Worm (Caenorhabditis elegans) whole organism, L1 larva: ENCODE data around the gene cest-10.

Source experiments
- C04F5.9 ChIP-seq: sonication (generic microtip); optimal IDR thresholded peaks from 2 replicates; lab custom pipeline; 2016; ENCODE audit warnings: missing genetic modification characterization, missing compliant biosample characterization
- aha-1 ChIP-seq: fragments of 150-350 bp; optimal IDR thresholded peaks from 2 replicates; lab custom pipeline; 2014; ENCODE audit warnings: missing biosample characterization, missing genetic modification characterization
- alr-1 ChIP-seq: fragments of 200-800 bp; sonication (Bioruptor generic); optimal IDR thresholded peaks from 2 replicates; lab custom pipeline; 2018; ENCODE audit warnings: borderline replicate concordance, mild to moderate bottlenecking, missing genetic modification characterization, missing compliant biosample characterization
- ceh-8 ChIP-seq: fragments of 200-800 bp; sonication (Bioruptor generic); optimal IDR thresholded peaks from 2 replicates; lab custom pipeline; 2018; ENCODE audit warnings: mild to moderate bottlenecking, missing genetic modification characterization, moderate library complexity, missing compliant biosample characterization
- ceh-82 ChIP-seq, 3 experiments: fragments of 150-350 bp in 1 of 3; sonication (generic microtip) in 2 of 3; optimal IDR thresholded peaks; 2 replicates each; lab custom pipeline; 2014 to 2017; ENCODE audit warnings: missing biosample characterization in 3 of 3, missing genetic modification characterization in 3 of 3
- ceh-88 ChIP-seq: fragments of 200-800 bp; sonication (Bioruptor generic); IDR thresholded peaks from 2 replicates; pipeline ENCODE4 v1.3.6; 2022; ENCODE audit warnings: missing genetic modification characterization, missing compliant biosample characterization
- ceh-90 ChIP-seq: sonication (generic microtip); optimal IDR thresholded peaks from 2 replicates; lab custom pipeline; 2016; ENCODE audit warnings: missing genetic modification characterization, missing compliant biosample characterization
- efl-1 ChIP-seq, 4 experiments: fragments of 150-350 bp; optimal IDR thresholded peaks in 3 of 4; peaks in 1 of 4; 1 replicate in 1 of 4; 2 replicates in 3 of 4; lab custom pipeline; 2014; ENCODE audit warnings: missing biosample characterization in 2 of 4, missing genetic modification characterization in 2 of 4, missing genetic modification reagents in 2 of 4
- egl-13 ChIP-seq: sonication (generic microtip); optimal IDR thresholded peaks from 2 replicates; lab custom pipeline; 2016; ENCODE audit warnings: missing genotype, missing genetic modification reagents, missing genetic modification characterization, missing compliant biosample characterization
- egl-27 ChIP-seq, 2 experiments: fragments of 150-350 bp in 1 of 2; sonication (generic microtip); optimal IDR thresholded peaks; 3 replicates each; lab custom pipeline; 2017 to 2018; ENCODE audit warnings: missing biosample characterization in 2 of 2, missing genetic modification characterization in 2 of 2, missing genetic modification reagents in 2 of 2
- elt-2 ChIP-seq: sonication (generic microtip); optimal IDR thresholded peaks from 2 replicates; lab custom pipeline; 2016; ENCODE audit warnings: missing genetic modification characterization, mild to moderate bottlenecking, inconsistent platforms, missing compliant biosample characterization, missing genetic modification reagents
- elt-3 ChIP-seq, 6 experiments: fragments of 150-350 bp in 1 of 6; sonication (generic microtip); optimal IDR thresholded peaks; 2 replicates each; lab custom pipeline; 2017 to 2018; ENCODE audit warnings: missing biosample characterization in 6 of 6, missing genetic modification characterization in 6 of 6, inconsistent platforms in 1 of 6
- fkh-10 ChIP-seq: sonication (generic microtip); optimal IDR thresholded peaks from 2 replicates; lab custom pipeline; 2017; ENCODE audit warnings: missing biosample characterization, missing genetic modification reagents, missing genetic modification characterization
- fos-1 ChIP-seq: fragments of 150-350 bp; optimal IDR thresholded peaks from 2 replicates; lab custom pipeline; 2014; ENCODE audit warnings: missing biosample characterization, missing genetic modification characterization
- grh-1 ChIP-seq: fragments of 200-800 bp; sonication (Bioruptor generic); IDR thresholded peaks from 2 replicates; pipeline ENCODE4 v1.3.6; 2022; ENCODE audit warnings: missing genetic modification reagents, missing genetic modification characterization, missing compliant biosample characterization
- isw-1 ChIP-seq: fragments of 200-800 bp; sonication (Bioruptor generic); IDR thresholded peaks from 2 replicates; pipeline ENCODE4 v1.3.6; 2022; ENCODE audit warnings: missing genetic modification characterization, missing compliant biosample characterization
- jun-1 ChIP-seq: fragments of 150-350 bp; optimal IDR thresholded peaks from 2 replicates; lab custom pipeline; 2014; ENCODE audit warnings: missing biosample characterization, missing genetic modification reagents, missing genetic modification characterization
- lin-13 ChIP-seq: fragments of 150-350 bp; optimal IDR thresholded peaks from 2 replicates; lab custom pipeline; 2014; ENCODE audit warnings: missing biosample characterization, missing genetic modification reagents, missing genetic modification characterization
- lin-14 ChIP-seq: fragments of 200-800 bp; sonication (Bioruptor generic); optimal IDR thresholded peaks from 2 replicates; lab custom pipeline; 2018; ENCODE audit warnings: mild to moderate bottlenecking, missing genetic modification characterization, moderate library complexity, missing compliant biosample characterization
- lin-39 ChIP-seq: fragments of 150-350 bp; optimal IDR thresholded peaks from 2 replicates; lab custom pipeline; 2014; ENCODE audit warnings: missing biosample characterization, missing genetic modification reagents, missing genetic modification characterization
- lir-3 ChIP-seq: sonication (generic microtip); optimal IDR thresholded peaks from 2 replicates; lab custom pipeline; 2016; ENCODE audit warnings: mild to moderate bottlenecking, missing genetic modification characterization, moderate library complexity, missing compliant biosample characterization; ENCODE audit not compliant: poor library complexity
- lsy-2 ChIP-seq, 2 experiments: fragments of 150-350 bp; optimal IDR thresholded peaks; 2 replicates each; lab custom pipeline; 2014; ENCODE audit warnings: missing biosample characterization in 2 of 2, missing genetic modification characterization in 2 of 2
- mef-2 ChIP-seq: fragments of 150-350 bp; optimal IDR thresholded peaks from 2 replicates; lab custom pipeline; 2014; ENCODE audit warnings: missing biosample characterization, missing genetic modification characterization
- nhr-11 ChIP-seq: fragments of 150-350 bp; optimal IDR thresholded peaks from 2 replicates; lab custom pipeline; 2014; ENCODE audit warnings: missing biosample characterization, missing genetic modification characterization
- nhr-19 ChIP-seq: fragments of 200-800 bp; sonication (Bioruptor generic); conservative IDR thresholded peaks from 2 replicates; pipeline ENCODE4 v1.3.6; 2022; ENCODE audit warnings: missing genetic modification characterization, missing compliant biosample characterization
- nhr-20 ChIP-seq: sonication (generic microtip); optimal IDR thresholded peaks from 2 replicates; lab custom pipeline; 2016; ENCODE audit warnings: mild to moderate bottlenecking, missing genetic modification characterization, missing compliant biosample characterization
- nhr-28 ChIP-seq: fragments of 150-350 bp; optimal IDR thresholded peaks from 2 replicates; lab custom pipeline; 2014; ENCODE audit warnings: missing biosample characterization, missing genetic modification characterization
- nhr-47 ChIP-seq: sonication (generic microtip); optimal IDR thresholded peaks from 2 replicates; lab custom pipeline; 2016; ENCODE audit warnings: mild to moderate bottlenecking, missing genetic modification characterization, moderate library complexity, missing compliant biosample characterization
- nhr-71 ChIP-seq: sonication (generic microtip); optimal IDR thresholded peaks from 2 replicates; lab custom pipeline; 2016; ENCODE audit warnings: mild to moderate bottlenecking, missing genetic modification characterization, moderate library complexity, missing compliant biosample characterization
- nhr-85 ChIP-seq: sonication (generic microtip); peaks from one replicate; lab custom pipeline; 2016; ENCODE audit warnings: missing genetic modification characterization, inconsistent platforms, missing compliant biosample characterization
- nhr-90 ChIP-seq: sonication (generic microtip); optimal IDR thresholded peaks from 2 replicates; lab custom pipeline; 2016; ENCODE audit warnings: mild to moderate bottlenecking, missing genetic modification characterization, missing compliant biosample characterization; ENCODE audit not compliant: poor library complexity
- pag-3 ChIP-seq: sonication (generic microtip); optimal IDR thresholded peaks from 2 replicates; lab custom pipeline; 2017; ENCODE audit warnings: missing genetic modification characterization, mild to moderate bottlenecking, missing compliant biosample characterization, antibody characterized with exemption, borderline replicate concordance; ENCODE audit not compliant: insufficient read depth
- snu-23 ChIP-seq: sonication (generic microtip); optimal IDR thresholded peaks from 2 replicates; lab custom pipeline; 2016; ENCODE audit warnings: missing genetic modification characterization, missing compliant biosample characterization
- sox-4 ChIP-seq: sonication (generic microtip); optimal IDR thresholded peaks from 2 replicates; lab custom pipeline; 2016; ENCODE audit warnings: missing genetic modification characterization, missing compliant biosample characterization
- sptf-1 ChIP-seq: fragments of 150-350 bp; optimal IDR thresholded peaks from 2 replicates; lab custom pipeline; 2014; ENCODE audit warnings: missing biosample characterization, missing genetic modification characterization
- tbx-2 ChIP-seq: sonication (generic microtip); optimal IDR thresholded peaks from 2 replicates; lab custom pipeline; 2016; ENCODE audit warnings: missing genetic modification characterization, missing compliant biosample characterization
- tlp-1 ChIP-seq: fragments of 150-350 bp; optimal IDR thresholded peaks from 2 replicates; lab custom pipeline; 2014; ENCODE audit warnings: missing biosample characterization, missing genetic modification characterization
- unc-130 ChIP-seq: fragments of 150-350 bp; optimal IDR thresholded peaks from 2 replicates; lab custom pipeline; 2017; ENCODE audit warnings: missing biosample characterization, missing genetic modification characterization, inconsistent platforms
- unc-62 ChIP-seq: fragments of 150-350 bp; optimal IDR thresholded peaks from 2 replicates; lab custom pipeline; 2014; ENCODE audit warnings: missing biosample characterization, missing genetic modification reagents, missing genetic modification characterization
- unc-98 ChIP-seq: fragments of 200-800 bp; sonication (Bioruptor generic); IDR thresholded peaks from 2 replicates; pipeline ENCODE4 v1.3.6; 2022; ENCODE audit warnings: missing genetic modification characterization, missing compliant biosample characterization
- zag-1 ChIP-seq: fragments of 150-350 bp; optimal IDR thresholded peaks from 2 replicates; lab custom pipeline; 2014; ENCODE audit warnings: missing biosample characterization, missing genetic modification characterization
- zip-4 ChIP-seq: fragments of 200-800 bp; sonication (Bioruptor generic); optimal IDR thresholded peaks from 2 replicates; lab custom pipeline; 2018; ENCODE audit warnings: mild to moderate bottlenecking, missing genetic modification characterization, moderate library complexity, missing compliant biosample characterization

The cest-10 gene

DNA sequence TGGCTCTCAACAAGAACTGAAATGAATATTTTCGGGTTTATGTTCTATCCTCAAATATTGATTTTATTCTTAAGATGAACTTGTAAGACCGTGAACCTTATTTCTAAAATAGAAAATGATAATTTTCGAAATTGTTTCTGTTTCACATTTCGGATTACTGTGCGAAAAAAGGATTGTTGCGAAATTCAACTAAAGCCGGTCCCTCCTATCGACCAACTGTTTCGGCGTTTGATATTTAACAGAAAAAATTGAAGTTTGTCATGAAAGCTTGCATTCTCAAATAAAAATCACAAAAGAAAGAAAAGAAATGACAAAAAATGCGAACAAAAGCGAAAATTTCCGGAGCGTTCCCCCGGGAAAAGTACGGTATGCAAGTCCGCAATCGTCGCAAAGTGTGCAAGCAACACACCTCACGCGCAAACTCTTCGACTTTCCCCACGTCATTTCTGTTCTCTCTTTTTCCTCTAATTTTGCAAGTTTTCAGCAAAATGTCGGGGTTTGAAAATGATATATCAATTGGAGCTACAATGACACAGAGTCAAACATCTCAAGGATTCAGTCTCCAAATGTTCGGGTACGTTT is 31.2 kb upstream of the cest-10 start, which contains the start of gene C34D4.4 (continued):
- no peak for TF ChIP-seq sptf-1 (tag; lab: Kevin White, UChicago)
- TF ChIP-seq egl-13 (tag; lab: Kevin White, UChicago): no peak
- peak; percentile 36 for TF ChIP-seq nhr-71 (tag; lab: Kevin White, UChicago)
- TF ChIP-seq grh-1: no peak
- TF ChIP-seq nhr-11 (tag; lab: Kevin White, UChicago): no peak
- TF ChIP-seq nhr-47 (tag; lab: Kevin White, UChicago): peak; percentile 45
- TF ChIP-seq ceh-8 (GFP tag; lab: Kevin White, UChicago): no peak
- peak; percentile 53 for TF ChIP-seq lin-14 (GFP tag; lab: Kevin White, UChicago)
- TF ChIP-seq lin-39: no peak
- no peak for TF ChIP-seq sox-4 (tag; lab: Kevin White, UChicago)
- TF ChIP-seq pag-3 (tag; lab: Kevin White, UChicago): no peak
- no peak for TF ChIP-seq egl-27 (tag; optimal IDR thresholded peaks at IDR 0.05; lab: Kevin White, UChicago)
- TF ChIP-seq tlp-1 (tag; lab: Kevin White, UChicago): no peak
- TF ChIP-seq isw-1 (GFP tag; lab: Robert Waterston, UW): peak; percentile 17; the same call in 1 of the 2 replicates
- peak; percentile 47 for TF ChIP-seq snu-23
- no peak for TF ChIP-seq ceh-88 (GFP tag; lab: Robert Waterston, UW)
- TF ChIP-seq alr-1: no peak
- TF ChIP-seq aha-1: no peak
- TF ChIP-seq nhr-20 (tag; lab: Kevin White, UChicago): peak; percentile 14
- no peak for TF ChIP-seq fos-1 (tag; lab: Kevin White, UChicago)
- TF ChIP-seq elt-3 (tag; optimal IDR thresholded peaks at IDR 0.05; lab: Kevin White, UChicago): no peak
- no peak for TF ChIP-seq nhr-90
- TF ChIP-seq fkh-10 (GFP tag; lab: Kevin White, UChicago): no peak
- no peak for TF ChIP-seq ceh-90 (tag; lab: Kevin White, UChicago)
- TF ChIP-seq lir-3 (tag; lab: Kevin White, UChicago): no peak
- no peak for TF ChIP-seq nhr-19 (GFP tag; lab: Robert Waterston, UW)
- no peak for TF ChIP-seq mef-2 (tag; lab: Kevin White, UChicago)
- TF ChIP-seq nhr-85: no peak
- peak; percentile 15 for TF ChIP-seq lin-13 (GFP tag; lab: Kevin White, UChicago)
- peak; percentile 61 for TF ChIP-seq zip-4 (GFP tag; lab: Kevin White, UChicago)

DNA sequence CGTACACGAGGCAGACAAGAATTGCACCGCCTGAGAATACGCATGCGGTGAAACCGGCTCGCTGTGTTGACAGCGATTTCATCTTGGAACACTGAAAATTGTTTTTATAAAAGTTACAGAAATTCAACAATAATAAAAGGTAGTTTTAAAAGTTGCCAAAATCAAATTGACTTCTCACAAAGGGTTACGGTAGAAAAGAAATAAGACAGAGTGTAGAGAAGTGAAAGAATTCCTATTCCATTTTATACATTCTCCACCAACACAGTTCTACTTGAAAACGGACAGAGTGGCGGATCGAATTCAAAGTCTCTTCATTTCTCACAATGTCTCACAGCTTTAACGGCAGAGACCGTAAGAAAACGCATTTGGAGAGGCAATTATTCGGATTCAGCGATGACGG is 27.9 kb upstream of the cest-10 start, which contains the start of gene col-113:
col-113 (minus strand) TSS at position 101 of the 400 bp plus-strand sequence.
- TF ChIP-seq nhr-28 (tag; lab: Kevin White, UChicago): no peak
- TF ChIP-seq tbx-2 (tag; lab: Kevin White, UChicago): no peak
- no peak for TF ChIP-seq nhr-90
- peak; percentile 55 for TF ChIP-seq nhr-85
- no peak for TF ChIP-seq efl-1 (optimal IDR thresholded peaks at IDR 0.05; lab: Kevin White, UChicago)
- no peak for TF ChIP-seq efl-1 (GFP tag; optimal IDR thresholded peaks at IDR 0.05 in 1 of 2; lab: Kevin White, UChicago)
- TF ChIP-seq unc-130 (tag; lab: Kevin White, UChicago): no peak
- no peak for TF ChIP-seq jun-1

- TF ChIP-seq lsy-2 (tag; optimal IDR thresholded peaks at IDR 0.05; lab: Kevin White, UChicago) (no peak), elt-2 (tag; lab: Kevin White, UChicago) (no peak), snu-23 (no peak), sptf-1 (tag; lab: Kevin White, UChicago) (no peak), elt-3 (tag; optimal IDR thresholded peaks at IDR 0.05; lab: Kevin White, UChicago) (no peak), C04F5.9 (no peak), lin-39 (no peak), nhr-47 (tag; lab: Kevin White, UChicago) (no peak), isw-1 (GFP tag; lab: Robert Waterston, UW) (no peak), zag-1 (tag; lab: Kevin White, UChicago) (no peak), grh-1 (no peak), unc-98 (GFP tag; lab: Robert Waterston, UW) (no peak), nhr-20 (tag; lab: Kevin White, UChicago) (no peak), unc-130 (tag; lab: Kevin White, UChicago) (no peak), ceh-82 (tag; optimal IDR thresholded peaks at IDR 0.05; lab: Kevin White, UChicago) (no peak), unc-62 (no peak), lin-14 (GFP tag; lab: Kevin White, UChicago) (no peak)
Measured at ce11 chrIV:7153362-7153761, 27.0 kb upstream of the cest-10 start, which contains the start of gene C34D4.3. C34D4.3 (plus strand) TSS chrIV:7153662.
